Fruit fly (Drosophila melanogaster): ENCODE results near the gene CG13042.
A peak's percentile ranks its signal among the peaks of the same experiment; 100 is the strongest.

CG13042 gene

dm6 chr3L:16327776-16328175 lies 19.5 kb upstream of the CG13042 start, which contains the start of gene CG13038 (continued):
- TF ChIP-seq CG3407 (GFP tag; optimal IDR thresholded peaks at IDR 0.05), result no peak
- TF ChIP-seq CG4820 (GFP tag; optimal IDR thresholded peaks at IDR 0.05), result no peak
- TF ChIP-seq CG32532 (GFP tag; IDR thresholded peaks at IDR 0.05), result peak; percentile 48
- no peak for TF ChIP-seq CG10321 (GFP tag; IDR thresholded peaks at IDR 0.05)

- TF ChIP-seq CG14965 (GFP tag; optimal IDR thresholded peaks at IDR 0.05; ENCODE audit: borderline replicate concordance) (no peak), lab (GFP tag; optimal IDR thresholded peaks at IDR 0.05) (no peak), so (GFP tag; IDR thresholded peaks at IDR 0.05) (no peak), crp (GFP tag; optimal IDR thresholded peaks at IDR 0.05) (no peak), Oaz (GFP tag; IDR thresholded peaks at IDR 0.05) (no peak), CoRest (tag; optimal IDR thresholded peaks at IDR 0.05) (no peak), CG8359 (GFP tag; optimal IDR thresholded peaks at IDR 0.05; ENCODE audit: borderline replicate concordance) (no peak), Ets65A (GFP tag) (no peak), CG1832 (GFP tag; optimal IDR thresholded peaks at IDR 0.05) (no peak)
These were observed 18.4 kb upstream of the CG13042 start, which contains the start of the genes CG13040 and CG13039 for dm6 chr3L:16326657-16327056. Gene CG13040 (minus strand): TSS chr3L:16326757. Gene CG13039 (minus strand): TSS chr3L:16326762.

- TF ChIP-seq ro (GFP tag; IDR thresholded peaks at IDR 0.05) (no peak), Sox100B (GFP tag; optimal IDR thresholded peaks at IDR 0.05) (no peak), CG11456 (GFP tag; IDR thresholded peaks at IDR 0.05) (no peak), CG12769 (tag; optimal IDR thresholded peaks at IDR 0.05) (no peak), CG7556 (GFP tag; optimal IDR thresholded peaks at IDR 0.05) (no peak), CG32532 (GFP tag; IDR thresholded peaks at IDR 0.05) (no peak), CG31388 (GFP tag; optimal IDR thresholded peaks at IDR 0.05) (no peak), CG3065 (GFP tag; optimal IDR thresholded peaks at IDR 0.05) (no peak), gce (GFP tag; IDR thresholded peaks at IDR 0.05) (no peak), CG8281 (tag; optimal IDR thresholded peaks at IDR 0.05) (no peak), CG1529 (GFP tag; optimal IDR thresholded peaks at IDR 0.05) (no peak), NC2β (GFP tag; optimal IDR thresholded peaks at IDR 0.05) (no peak), CG5953 (GFP tag; IDR thresholded peaks at IDR 0.05) (no peak), trem (tag; optimal IDR thresholded peaks at IDR 0.05) (no peak), bcd (GFP tag; optimal IDR thresholded peaks at IDR 0.05) (no peak), Lpt (GFP tag; optimal IDR thresholded peaks at IDR 0.05) (no peak), C15 (GFP tag; IDR thresholded peaks at IDR 0.05) (no peak), CG32772 (GFP tag; IDR thresholded peaks at IDR 0.05) (no peak), Gsc (GFP tag; IDR thresholded peaks at IDR 0.05) (no peak)
These were observed 15.1 kb upstream of the CG13042 start, which contains the start of gene CG13059 for dm6 chr3L:16323372-16323771. Gene CG13059 (plus strand): TSS chr3L:16323672.

dm6 chr3L:16321172-16321571 lies 12.9 kb upstream of the CG13042 start, which contains the start of gene CG42718:
Gene CG42718 (minus strand): TSS chr3L:16321272.
- TF ChIP-seq stwl (tag; optimal IDR thresholded peaks at IDR 0.05) (no peak), abd-A (tag; optimal IDR thresholded peaks at IDR 0.05) (no peak), grau (tag; optimal IDR thresholded peaks at IDR 0.05) (no peak)

- TF ChIP-seq CG7357 (GFP tag; IDR thresholded peaks at IDR 0.05) (no peak), Nf-YC (tag; optimal IDR thresholded peaks at IDR 0.05) (no peak), Deaf1 (tag; optimal IDR thresholded peaks at IDR 0.05) (peak; percentile 68), CG4820 (GFP tag; optimal IDR thresholded peaks at IDR 0.05) (no peak), peb (GFP tag; IDR thresholded peaks at IDR 0.05) (no peak), chinmo (GFP tag; IDR thresholded peaks at IDR 0.05; ENCODE audit: partially characterized antibody) (0 out of 4 replicates have a peak, but pooled peaks have one; percentile 61), CHES-1-like (GFP tag; optimal IDR thresholded peaks at IDR 0.05) (no peak), ac (GFP tag; optimal IDR thresholded peaks at IDR 0.05) (no peak), Sox100B (GFP tag; optimal IDR thresholded peaks at IDR 0.05) (no peak), ewg (GFP tag; optimal IDR thresholded peaks at IDR 0.05) (no peak)
These were observed 11.2 kb upstream of the CG13042 start, which contains the start of the genes CG13041 and CG13060 for dm6 chr3L:16319399-16319906. Gene CG13041 (minus strand): TSS chr3L:16319526. Gene CG13060 (plus strand): TSS chr3L:16319856.
